Fruit fly (Drosophila melanogaster) whole organism, embryonic: ENCODE data around the gene Dpm3.

Experiments
- Antp ChIP-seq: fragments of 200-800 bp; sonication (Bioruptor generic); optimal IDR thresholded peaks from 3 replicates; lab custom pipeline; 2016; ENCODE audit warnings: missing biosample characterization, missing genetic modification characterization
- Atf6 ChIP-seq: fragments of 200-800 bp; sonication (Bioruptor generic); IDR thresholded peaks from 2 replicates; pipeline ENCODE4 v1.3.6; 2022; ENCODE audit warnings: missing biosample characterization, missing genetic modification characterization
- Bgb ChIP-seq: fragments of 200-800 bp; sonication (Bioruptor generic); IDR thresholded peaks from 2 replicates; pipeline ENCODE4 v1.3.6; 2022; ENCODE audit warnings: missing biosample characterization, missing genetic modification characterization; ENCODE audit not compliant: partially characterized antibody
- Blimp-1 ChIP-seq: fragments of 200-800 bp; sonication (Bioruptor generic); optimal IDR thresholded peaks from 3 replicates; lab custom pipeline; 2018; ENCODE audit warnings: missing biosample characterization, missing genetic modification characterization, mild to moderate bottlenecking, moderate library complexity, missing genetic modification reagents
- CG11504 ChIP-seq: fragments of 200-800 bp; sonication (Bioruptor generic); optimal IDR thresholded peaks from 3 replicates; lab custom pipeline; 2019; ENCODE audit warnings: missing biosample characterization, mild to moderate bottlenecking, missing genetic modification characterization, moderate library complexity
- CG12299 ChIP-seq: fragments of 200-800 bp; sonication (Bioruptor generic); optimal IDR thresholded peaks from 2 replicates; lab custom pipeline; 2018; ENCODE audit warnings: missing biosample characterization, mild to moderate bottlenecking, missing genetic modification characterization
- CG12391 ChIP-seq: fragments of 200-800 bp; sonication (Bioruptor generic); optimal IDR thresholded peaks from 3 replicates; lab custom pipeline; 2018; ENCODE audit warnings: missing biosample characterization, mild to moderate bottlenecking, missing genetic modification characterization, moderate library complexity
- CG14667 ChIP-seq: fragments of 200-800 bp; sonication (Bioruptor generic); IDR thresholded peaks from 2 replicates; pipeline ENCODE4 v1.3.6; 2022; ENCODE audit warnings: missing biosample characterization, missing genetic modification characterization
- CG15073 ChIP-seq: fragments of 200-800 bp; sonication (Bioruptor generic); optimal IDR thresholded peaks from 2 replicates; lab custom pipeline; 2016; ENCODE audit warnings: missing biosample characterization, missing genetic modification characterization
- CG17328 ChIP-seq: fragments of 200-800 bp; sonication (Bioruptor generic); IDR thresholded peaks from 2 replicates; pipeline ENCODE4 v1.3.6; 2022; ENCODE audit warnings: missing biosample characterization, missing genetic modification characterization
- CG17829 ChIP-seq: fragments of 200-800 bp; optimal IDR thresholded peaks from 2 replicates; lab custom pipeline; 2019; ENCODE audit warnings: missing biosample characterization, mild to moderate bottlenecking, missing genetic modification characterization, moderate library complexity
- CG17912 ChIP-seq: fragments of 200-800 bp; sonication (Bioruptor generic); optimal IDR thresholded peaks from 2 replicates; lab custom pipeline; 2018; ENCODE audit warnings: missing biosample characterization, mild to moderate bottlenecking, missing genetic modification characterization
- CG1792 ChIP-seq: fragments of 200-800 bp; sonication (Bioruptor generic); optimal IDR thresholded peaks from 2 replicates; lab custom pipeline; 2016; ENCODE audit warnings: missing biosample characterization, missing genetic modification characterization
- CG2202 ChIP-seq: fragments of 200-800 bp; sonication (Bioruptor generic); optimal IDR thresholded peaks from 2 replicates; lab custom pipeline; 2018; ENCODE audit warnings: missing biosample characterization, mild to moderate bottlenecking, missing genetic modification characterization
- CG2889 ChIP-seq: fragments of 200-800 bp; sonication (Bioruptor generic); IDR thresholded peaks from 3 replicates; pipeline ENCODE4 v1.3.6; 2022; ENCODE audit warnings: missing biosample characterization, missing genetic modification characterization
- CG3065 ChIP-seq: fragments of 200-800 bp; sonication (Bioruptor generic); optimal IDR thresholded peaks from 2 replicates; lab custom pipeline; 2016; ENCODE audit warnings: missing biosample characterization, missing genetic modification characterization
- CG4404 ChIP-seq: fragments of 200-800 bp; sonication (Bioruptor generic); IDR thresholded peaks from 2 replicates; pipeline ENCODE4 v1.3.6; 2022; ENCODE audit warnings: missing biosample characterization, missing genetic modification characterization
- CG7839 ChIP-seq: fragments of 200-800 bp; sonication (Bioruptor generic); optimal IDR thresholded peaks from 3 replicates; lab custom pipeline; 2018; ENCODE audit warnings: missing biosample characterization, mild to moderate bottlenecking, missing genetic modification characterization, moderate library complexity
- CG8944 ChIP-seq: fragments of 200-800 bp; sonication (Bioruptor generic); optimal IDR thresholded peaks from 3 replicates; lab custom pipeline; 2016; ENCODE audit warnings: missing biosample characterization, missing genetic modification characterization
- CG9437 ChIP-seq: fragments of 200-800 bp; sonication (Bioruptor generic); optimal IDR thresholded peaks from 2 replicates; lab custom pipeline; 2018; ENCODE audit warnings: missing biosample characterization, mild to moderate bottlenecking, missing genetic modification characterization
- CG9817 ChIP-seq: fragments of 200-800 bp; sonication (Bioruptor generic); optimal IDR thresholded peaks from 2 replicates; lab custom pipeline; 2018; ENCODE audit warnings: missing biosample characterization, mild to moderate bottlenecking, missing genetic modification characterization, moderate library complexity
- CrebB ChIP-seq: fragments of 200-800 bp; sonication (Bioruptor generic); optimal IDR thresholded peaks from 3 replicates; lab custom pipeline; 2018; ENCODE audit warnings: missing biosample characterization, mild to moderate bottlenecking, missing genetic modification characterization
- Dad ChIP-seq: fragments of 200-800 bp; sonication (Bioruptor generic); optimal IDR thresholded peaks from 3 replicates; lab custom pipeline; 2016; ENCODE audit warnings: missing biosample characterization, missing genetic modification characterization
- Dip3 ChIP-seq: fragments of 200-800 bp; sonication (Bioruptor generic); optimal IDR thresholded peaks from 3 replicates; lab custom pipeline; 2016; ENCODE audit warnings: missing biosample characterization, missing genetic modification characterization
- Ets65A ChIP-seq: fragments of 200-800 bp; sonication (Bioruptor generic); peaks from one replicate; lab custom pipeline; 2016; ENCODE audit warnings: missing biosample characterization, missing genetic modification characterization
- NC2β ChIP-seq: fragments of 200-800 bp; sonication (Bioruptor generic); optimal IDR thresholded peaks from 2 replicates; lab custom pipeline; 2016; ENCODE audit warnings: missing biosample characterization, missing genetic modification characterization
- Nf-YC ChIP-seq: fragments of 200-800 bp; optimal IDR thresholded peaks from 3 replicates; lab custom pipeline; 2019; ENCODE audit warnings: missing biosample characterization, mild to moderate bottlenecking, missing genetic modification characterization, moderate library complexity
- Rfx ChIP-seq: fragments of 200-800 bp; sonication (Bioruptor generic); IDR thresholded peaks from 2 replicates; pipeline ENCODE4 v1.3.6; 2022; ENCODE audit warnings: missing biosample characterization, missing genetic modification characterization
- Sox100B ChIP-seq: fragments of 200-800 bp; sonication (Bioruptor generic); optimal IDR thresholded peaks from 3 replicates; lab custom pipeline; 2018; ENCODE audit warnings: missing biosample characterization, mild to moderate bottlenecking, missing genetic modification characterization
- Sox102F ChIP-seq: fragments of 200-800 bp; sonication (Bioruptor generic); optimal IDR thresholded peaks from 2 replicates; lab custom pipeline; 2018; ENCODE audit warnings: missing biosample characterization, mild to moderate bottlenecking, missing genetic modification characterization, moderate library complexity
- bsh ChIP-seq, 2 experiments: fragments of 200-800 bp; sonication (Bioruptor generic); optimal IDR thresholded peaks; 2 replicates each; lab custom pipeline; 2017 to 2018; ENCODE audit warnings: mild to moderate bottlenecking in 2 of 2, missing biosample characterization in 2 of 2, missing genetic modification characterization in 2 of 2, moderate library complexity in 1 of 2
- cg ChIP-seq: fragments of 200-800 bp; sonication (Bioruptor generic); optimal IDR thresholded peaks from 3 replicates; lab custom pipeline; 2019; ENCODE audit warnings: missing biosample characterization, mild to moderate bottlenecking, missing genetic modification characterization, moderate library complexity
- eyg ChIP-seq: fragments of 200-800 bp; sonication (Bioruptor generic); optimal IDR thresholded peaks from 3 replicates; lab custom pipeline; 2016; ENCODE audit warnings: missing biosample characterization, missing genetic modification characterization
- gem ChIP-seq: fragments of 200-800 bp; sonication (Bioruptor generic); optimal IDR thresholded peaks from 2 replicates; lab custom pipeline; 2019; ENCODE audit warnings: missing biosample characterization, mild to moderate bottlenecking, missing genetic modification characterization, moderate library complexity
- gro ChIP-seq: fragments of 200-800 bp; sonication (Bioruptor generic); optimal IDR thresholded peaks from 2 replicates; lab custom pipeline; 2016; ENCODE audit warnings: missing biosample characterization, missing genetic modification characterization
- gt ChIP-seq: fragments of 200-800 bp; sonication (Bioruptor generic); IDR thresholded peaks from 2 replicates; pipeline ENCODE4 v1.3.6; 2022; ENCODE audit warnings: missing biosample characterization, missing genetic modification characterization
- hb ChIP-seq: fragments of 200-800 bp; sonication (Bioruptor generic); IDR thresholded peaks from 3 replicates; pipeline ENCODE4 v1.3.6; 2022; ENCODE audit warnings: missing biosample characterization, missing genetic modification characterization; ENCODE audit not compliant: partially characterized antibody
- jigr1 ChIP-seq: fragments of 200-800 bp; sonication (Bioruptor generic); IDR thresholded peaks from 3 replicates; pipeline ENCODE4 v1.3.6; 2022; ENCODE audit warnings: missing biosample characterization, missing genetic modification characterization
- kah ChIP-seq: fragments of 200-800 bp; sonication (Bioruptor generic); optimal IDR thresholded peaks from 2 replicates; lab custom pipeline; 2018; ENCODE audit warnings: missing biosample characterization, mild to moderate bottlenecking, missing genetic modification characterization
- kay ChIP-seq: fragments of 200-800 bp; sonication (Bioruptor generic); optimal IDR thresholded peaks from 2 replicates; lab custom pipeline; 2016; ENCODE audit warnings: missing biosample characterization, missing genetic modification characterization
- mirr ChIP-seq: fragments of 200-800 bp; sonication (Bioruptor generic); optimal IDR thresholded peaks from 3 replicates; lab custom pipeline; 2018; ENCODE audit warnings: missing biosample characterization, mild to moderate bottlenecking, missing genetic modification characterization
- run ChIP-seq: fragments of 200-800 bp; sonication (Bioruptor generic); optimal IDR thresholded peaks from 3 replicates; lab custom pipeline; 2018; ENCODE audit warnings: missing biosample characterization, mild to moderate bottlenecking, missing genetic modification characterization
- tap ChIP-seq: fragments of 200-800 bp; optimal IDR thresholded peaks from 3 replicates; lab custom pipeline; 2019; ENCODE audit warnings: missing biosample characterization, mild to moderate bottlenecking, missing genetic modification characterization, moderate library complexity
- tna ChIP-seq: fragments of 200-800 bp; sonication (Bioruptor generic); IDR thresholded peaks from 2 replicates; pipeline ENCODE4 v1.3.6; 2022; ENCODE audit warnings: missing biosample characterization, missing genetic modification characterization; ENCODE audit not compliant: partially characterized antibody
- trem ChIP-seq: fragments of 200-800 bp; optimal IDR thresholded peaks from 3 replicates; lab custom pipeline; 2019; ENCODE audit warnings: missing biosample characterization, mild to moderate bottlenecking, missing genetic modification characterization, moderate library complexity
- unpg ChIP-seq: fragments of 200-800 bp; sonication (Bioruptor generic); optimal IDR thresholded peaks from 3 replicates; lab custom pipeline; 2018; ENCODE audit warnings: missing biosample characterization, mild to moderate bottlenecking, missing genetic modification characterization, moderate library complexity
- vnd ChIP-seq: fragments of 200-800 bp; sonication (Bioruptor generic); IDR thresholded peaks from 3 replicates; pipeline ENCODE4 v1.3.6; 2022; ENCODE audit warnings: missing biosample characterization, missing genetic modification characterization; ENCODE audit not compliant: partially characterized antibody
- wek ChIP-seq: fragments of 200-800 bp; sonication (Bioruptor generic); optimal IDR thresholded peaks from 3 replicates; lab custom pipeline; 2018; ENCODE audit warnings: missing biosample characterization, mild to moderate bottlenecking, missing genetic modification characterization, moderate library complexity
- z ChIP-seq: fragments of 200-800 bp; sonication (Bioruptor generic); IDR thresholded peaks from 3 replicates; pipeline ENCODE4 v1.3.6; 2022; ENCODE audit warnings: missing biosample characterization, missing genetic modification characterization
- zf30C ChIP-seq: fragments of 200-800 bp; sonication (Bioruptor generic); optimal IDR thresholded peaks from 3 replicates; lab custom pipeline; 2018; ENCODE audit warnings: missing biosample characterization, mild to moderate bottlenecking, missing genetic modification characterization

Dpm3 gene

dm6 chr3R:13381744-13382435 lies 21.0 kb downstream of the Dpm3 start, which contains the start of the genes mRpS21 and Droj2 (continued):
- peak; percentile 89 for TF ChIP-seq CG17829
- TF ChIP-seq tna (GFP tag; lab: Robert Waterston, UW), result no peak
- peak; percentile 44 for TF ChIP-seq Dip3 (GFP tag; lab: Kevin White, UChicago)
- TF ChIP-seq unpg (GFP tag; lab: Kevin White, UChicago), result peak; percentile 18
- peak; percentile 46; the same call in 1 of the 2 replicates for TF ChIP-seq Atf6 (GFP tag; lab: Robert Waterston, UW)
- TF ChIP-seq trem, result peak; percentile 62
- peak; percentile 26 for TF ChIP-seq Antp (GFP tag; lab: Kevin White, UChicago)
- TF ChIP-seq Rfx (GFP tag; lab: Robert Waterston, UW), result peak; percentile 64
- TF ChIP-seq Ets65A (GFP tag; lab: Kevin White, UChicago), result peak; percentile 93
- peak; percentile 50 for TF ChIP-seq CG7839 (tag; lab: Kevin White, UChicago)
- TF ChIP-seq CG8944, result peak; percentile 36
- no peak for TF ChIP-seq run (tag; lab: Kevin White, UChicago)
- TF ChIP-seq gem, result peak; percentile 71
- TF ChIP-seq CG14667 (GFP tag; lab: Robert Waterston, UW), result no peak
- TF ChIP-seq CG9817 (tag; lab: Kevin White, UChicago), result peak; percentile 75
- no peak for TF ChIP-seq kah (GFP tag; lab: Kevin White, UChicago)
- TF ChIP-seq CG4404 (GFP tag; lab: Robert Waterston, UW), result no peak
- TF ChIP-seq bsh (GFP tag; optimal IDR thresholded peaks at IDR 0.05; lab: Kevin White, UChicago), result peak in 1 of 2 experiments; percentile 36
- peak; percentile 74 for TF ChIP-seq CG11504 (tag; lab: Kevin White, UChicago)
- TF ChIP-seq CG3065 (GFP tag; lab: Kevin White, UChicago), result no peak
- TF ChIP-seq jigr1 (GFP tag; lab: Robert Waterston, UW), result no peak
- no peak for TF ChIP-seq CG1792 (GFP tag; lab: Kevin White, UChicago)
- TF ChIP-seq Nf-YC (tag; lab: Kevin White, UChicago), result peak; percentile 67
- no peak for TF ChIP-seq Sox100B (GFP tag; lab: Kevin White, UChicago)
- no peak; the same call in 2 of the 3 replicates for TF ChIP-seq vnd
- TF ChIP-seq gt (GFP tag; lab: Robert Waterston, UW), result no peak
- TF ChIP-seq z (GFP tag; lab: Robert Waterston, UW), result no peak
- TF ChIP-seq tap, result no peak
- TF ChIP-seq CG2889 (GFP tag; lab: Robert Waterston, UW), result no peak
- TF ChIP-seq CG15073 (GFP tag; lab: Kevin White, UChicago), result no peak
- TF ChIP-seq CrebB (tag; lab: Kevin White, UChicago), result peak; percentile 17
- no peak for TF ChIP-seq hb (GFP tag; lab: Robert Waterston, UW)
- TF ChIP-seq Bgb (GFP tag; lab: Robert Waterston, UW), result no peak
- peak; percentile 18 for TF ChIP-seq CG12299
- peak; percentile 0 for TF ChIP-seq wek (GFP tag; lab: Kevin White, UChicago)
- TF ChIP-seq CG9437 (GFP tag; lab: Kevin White, UChicago), result peak; percentile 20
- TF ChIP-seq gro (GFP tag; lab: Kevin White, UChicago), result no peak
- TF ChIP-seq NC2β, result peak; percentile 21
- peak; percentile 71 for TF ChIP-seq CG12391 (tag; lab: Kevin White, UChicago)
- TF ChIP-seq CG2202 (tag; lab: Kevin White, UChicago), result no peak
- no peak for TF ChIP-seq cg
- no peak for TF ChIP-seq zf30C (GFP tag; lab: Kevin White, UChicago)
- no peak for TF ChIP-seq Sox102F (GFP tag; lab: Kevin White, UChicago)
- TF ChIP-seq Blimp-1 (GFP tag; lab: Kevin White, UChicago), result no peak
- peak; percentile 14; the same call in 1 of the 2 replicates for TF ChIP-seq CG17328 (GFP tag; lab: Robert Waterston, UW)
- TF ChIP-seq eyg (GFP tag; lab: Kevin White, UChicago), result peak; percentile 7
- TF ChIP-seq Dad (GFP tag; lab: Kevin White, UChicago), result peak; percentile 42
- peak; percentile 17 for TF ChIP-seq mirr
- TF ChIP-seq CG17912 (GFP tag; lab: Kevin White, UChicago), result no peak
- TF ChIP-seq kay (GFP tag; lab: Kevin White, UChicago), result peak; percentile 12
